Fruit fly (Drosophila melanogaster): ENCODE measurements around the gene CG13995.

Gene CG13995

dm6 chr2L:6046865-6047264 is 7.2 kb upstream of the CG13995 start:
- TF ChIP-seq D1 (tag; optimal IDR thresholded peaks at IDR 0.05) (no peak), EcR (GFP tag; optimal IDR thresholded peaks at IDR 0.05) (no peak), CG13204 (GFP tag; optimal IDR thresholded peaks at IDR 0.05) (no peak), CG12605 (GFP tag; IDR thresholded peaks at IDR 0.05) (no peak), CG17806 (tag; optimal IDR thresholded peaks at IDR 0.05) (no peak)

DNA sequence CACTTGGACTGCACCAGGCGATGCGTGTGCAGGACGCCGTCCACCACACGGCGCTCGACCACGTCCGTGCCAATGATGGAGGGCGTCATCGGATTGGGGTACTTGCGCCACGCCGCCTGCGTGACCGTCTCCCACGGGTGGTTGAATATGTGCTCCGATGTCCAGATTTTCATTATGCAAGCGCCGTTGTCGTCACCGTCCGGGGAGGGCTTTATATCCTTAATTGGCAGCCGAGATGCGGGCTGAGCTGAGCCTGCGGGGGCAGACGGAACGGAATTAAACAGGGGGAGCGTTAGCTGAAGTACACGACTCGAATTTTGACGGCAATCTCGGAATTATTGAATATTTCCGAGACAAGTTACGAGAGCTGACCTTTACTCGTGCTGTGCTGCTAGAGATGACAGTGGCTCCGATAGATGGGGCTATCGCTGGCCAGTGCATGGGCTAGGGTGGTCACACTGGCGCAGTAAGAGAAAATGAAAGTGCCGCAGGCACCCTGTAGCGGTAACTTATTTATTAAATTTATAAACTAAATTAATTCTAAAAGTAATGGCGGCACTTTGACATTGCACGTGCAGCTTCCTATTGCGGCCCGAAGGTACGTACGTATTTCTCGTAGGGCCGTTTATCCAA is 6.5 kb upstream of the CG13995 start, which contains the start of gene IPIP:
IPIP (plus strand) TSS at position 475 of the 633 bp plus-strand sequence.
- TF ChIP-seq CG32121 (GFP tag; IDR thresholded peaks at IDR 0.05) (no peak), CG9948 (tag; optimal IDR thresholded peaks at IDR 0.05) (no peak), CG8301 (tag; optimal IDR thresholded peaks at IDR 0.05) (no peak), Ets98B (GFP tag; IDR thresholded peaks at IDR 0.05) (peak; percentile 32; the same call in 1 of the 2 replicates), CG34367 (tag; optimal IDR thresholded peaks at IDR 0.05) (no peak), Pif1B (GFP tag; optimal IDR thresholded peaks at IDR 0.05) (peak; percentile 17), CG17806 (tag; optimal IDR thresholded peaks at IDR 0.05) (no peak), rn (GFP tag; IDR thresholded peaks at IDR 0.05) (no peak), gl (tag; optimal IDR thresholded peaks at IDR 0.05) (no peak), D1 (tag; optimal IDR thresholded peaks at IDR 0.05) (no peak), CG12605 (GFP tag; IDR thresholded peaks at IDR 0.05) (no peak), Snoo (tag; optimal IDR thresholded peaks at IDR 0.05) (peak; percentile 24), EcR (GFP tag; optimal IDR thresholded peaks at IDR 0.05) (no peak), CG4496 (GFP tag; IDR thresholded peaks at IDR 0.05) (peak; percentile 50; the same call in 1 of the 3 replicates), fd96Ca (GFP tag; IDR thresholded peaks at IDR 0.05) (no peak), CG10348 (GFP tag; IDR thresholded peaks at IDR 0.05) (no peak), Pif1A (GFP tag; optimal IDR thresholded peaks at IDR 0.05) (no peak), CG14655 (GFP tag; optimal IDR thresholded peaks at IDR 0.05) (no peak), CG8159 (tag; optimal IDR thresholded peaks at IDR 0.05) (peak; percentile 7), CG15710 (tag; optimal IDR thresholded peaks at IDR 0.05) (peak; percentile 2), CG13204 (GFP tag; optimal IDR thresholded peaks at IDR 0.05) (no peak)

- no peak for TF ChIP-seq CG14655 (GFP tag; optimal IDR thresholded peaks at IDR 0.05)
- no peak for TF ChIP-seq CG8301 (tag; optimal IDR thresholded peaks at IDR 0.05)
- TF ChIP-seq Ets98B (GFP tag; IDR thresholded peaks at IDR 0.05) = no peak
Observed at dm6 chr2L:6048542-6048941, 5.6 kb upstream of the CG13995 start, which contains the start of the genes CG34179 and slmo. Gene CG34179 (minus strand): TSS chr2L:6048706. Gene slmo (minus strand): TSS chr2L:6048706.

- TF ChIP-seq D1 (tag; optimal IDR thresholded peaks at IDR 0.05) (no peak), CG4496 (GFP tag; IDR thresholded peaks at IDR 0.05) (peak; percentile 8; the same call in 1 of the 3 replicates), CG34367 (tag; optimal IDR thresholded peaks at IDR 0.05) (no peak), EcR (GFP tag; optimal IDR thresholded peaks at IDR 0.05) (no peak), CG32121 (GFP tag; IDR thresholded peaks at IDR 0.05) (no peak), CG8301 (tag; optimal IDR thresholded peaks at IDR 0.05) (no peak), Snoo (tag; optimal IDR thresholded peaks at IDR 0.05) (no peak)
Observed at dm6 chr2L:6050575-6050974, 3.5 kb upstream of the CG13995 start, which contains the start of gene CG9135. Gene CG9135 (plus strand): TSS chr2L:6050800.

dm6 chr2L:6051212-6051621 is 2.9 kb upstream of the CG13995 start:
- TF ChIP-seq CG34367 (tag; optimal IDR thresholded peaks at IDR 0.05) (peak; percentile 94), gl (tag; optimal IDR thresholded peaks at IDR 0.05) (peak; percentile 93), Pif1B (GFP tag; optimal IDR thresholded peaks at IDR 0.05) (peak; percentile 96), CG8159 (tag; optimal IDR thresholded peaks at IDR 0.05) (peak; percentile 94), D1 (tag; optimal IDR thresholded peaks at IDR 0.05) (no peak), CG8301 (tag; optimal IDR thresholded peaks at IDR 0.05) (peak; percentile 97), EcR (GFP tag; optimal IDR thresholded peaks at IDR 0.05) (peak; percentile 72), CG9948 (tag; optimal IDR thresholded peaks at IDR 0.05) (peak; percentile 90), CG14655 (GFP tag; optimal IDR thresholded peaks at IDR 0.05) (peak; percentile 93), CG17806 (tag; optimal IDR thresholded peaks at IDR 0.05) (peak; percentile 93), Ets98B (GFP tag; IDR thresholded peaks at IDR 0.05) (peak; percentile 97), rn (GFP tag; IDR thresholded peaks at IDR 0.05) (peak; percentile 65; the same call in 1 of the 2 replicates), fd96Ca (GFP tag; IDR thresholded peaks at IDR 0.05) (peak; percentile 94), CG32121 (GFP tag; IDR thresholded peaks at IDR 0.05) (peak; percentile 95), Snoo (tag; optimal IDR thresholded peaks at IDR 0.05) (peak; percentile 96), CG10348 (GFP tag; IDR thresholded peaks at IDR 0.05) (no peak), CG15710 (tag; optimal IDR thresholded peaks at IDR 0.05) (peak; percentile 94), Pif1A (GFP tag; optimal IDR thresholded peaks at IDR 0.05) (peak; percentile 98), CG4496 (GFP tag; IDR thresholded peaks at IDR 0.05) (peak; percentile 96), CG12605 (GFP tag; IDR thresholded peaks at IDR 0.05) (peak; percentile 97), CG13204 (GFP tag; optimal IDR thresholded peaks at IDR 0.05) (peak; percentile 93)

- TF ChIP-seq fd96Ca (GFP tag; IDR thresholded peaks at IDR 0.05) = no peak
- TF ChIP-seq Ets98B (GFP tag; IDR thresholded peaks at IDR 0.05) = no peak
- no peak for TF ChIP-seq gl (tag; optimal IDR thresholded peaks at IDR 0.05)
- no peak for TF ChIP-seq CG8159 (tag; optimal IDR thresholded peaks at IDR 0.05)
- TF ChIP-seq EcR (GFP tag; optimal IDR thresholded peaks at IDR 0.05) = no peak
- TF ChIP-seq CG8301 (tag; optimal IDR thresholded peaks at IDR 0.05) = no peak
- TF ChIP-seq rn (GFP tag; IDR thresholded peaks at IDR 0.05) = no peak
Observed at dm6 chr2L:6060210-6060609, 6.1 kb downstream of the CG13995 start, which contains the start of gene CG34180. Gene CG34180 (plus strand): TSS chr2L:6060510.
